Worm (Caenorhabditis elegans) whole organism, L2 larva: ENCODE results near the gene C27H6.8.

Experiments used
- C34F6.9 ChIP-seq: fragments of 150-350 bp; optimal IDR thresholded peaks from 2 replicates; lab custom pipeline; 2014; ENCODE audit warnings: missing biosample characterization, missing genetic modification characterization
- F13H6.1 ChIP-seq: sonication (generic microtip); optimal IDR thresholded peaks from 2 replicates; lab custom pipeline; 2016; ENCODE audit warnings: missing genetic modification characterization, missing compliant biosample characterization
- R02D3.7 ChIP-seq: fragments of 150-350 bp; optimal IDR thresholded peaks from 2 replicates; lab custom pipeline; 2014; ENCODE audit warnings: missing biosample characterization, missing genetic modification characterization
- Y55F3AM.14 ChIP-seq: fragments of 200-800 bp; sonication (Bioruptor generic); optimal IDR thresholded peaks from 2 replicates; lab custom pipeline; 2018; ENCODE audit warnings: mild to moderate bottlenecking, missing genetic modification characterization, missing compliant biosample characterization
- alr-1 ChIP-seq: fragments of 150-350 bp; optimal IDR thresholded peaks from 2 replicates; lab custom pipeline; 2014; ENCODE audit warnings: missing biosample characterization, missing genetic modification characterization
- aly-2 ChIP-seq: fragments of 150-350 bp; optimal IDR thresholded peaks from 2 replicates; lab custom pipeline; 2014; ENCODE audit warnings: missing biosample characterization, missing genetic modification characterization
- ama-1 ChIP-seq: fragments of 150-350 bp; optimal IDR thresholded peaks from 2 replicates; lab custom pipeline; 2018; ENCODE audit warnings: inconsistent platforms
- blmp-1 ChIP-seq: sonication (generic microtip); optimal IDR thresholded peaks from 2 replicates; lab custom pipeline; 2017; ENCODE audit warnings: missing genetic modification characterization, mild to moderate bottlenecking, missing compliant biosample characterization, antibody characterized with exemption, moderate library complexity; ENCODE audit not compliant: insufficient read depth
- ceh-16 ChIP-seq: fragments of 150-350 bp; optimal IDR thresholded peaks from 2 replicates; lab custom pipeline; 2014; ENCODE audit warnings: missing biosample characterization, missing genetic modification characterization
- ceh-82 ChIP-seq: fragments of 150-350 bp; optimal IDR thresholded peaks from 2 replicates; lab custom pipeline; 2014; ENCODE audit warnings: missing biosample characterization, missing genetic modification characterization
- elt-1 ChIP-seq: fragments of 150-350 bp; optimal IDR thresholded peaks from 2 replicates; lab custom pipeline; 2014; ENCODE audit warnings: missing biosample characterization, missing genetic modification characterization
- elt-3 ChIP-seq: sonication (generic microtip); optimal IDR thresholded peaks from 2 replicates; lab custom pipeline; 2017; ENCODE audit warnings: missing biosample characterization, missing genetic modification characterization
- fos-1 ChIP-seq: fragments of 150-350 bp; optimal IDR thresholded peaks from 2 replicates; lab custom pipeline; 2014; ENCODE audit warnings: missing biosample characterization, missing genetic modification characterization
- lin-11 ChIP-seq: fragments of 150-350 bp; sonication (generic microtip); optimal IDR thresholded peaks from 2 replicates; lab custom pipeline; 2014; ENCODE audit warnings: missing biosample characterization, missing genetic modification characterization, inconsistent platforms, mixed read lengths
- lin-13 ChIP-seq: fragments of 150-350 bp; optimal IDR thresholded peaks from 2 replicates; lab custom pipeline; 2014; ENCODE audit warnings: missing biosample characterization, missing genetic modification reagents, missing genetic modification characterization
- lin-39 ChIP-seq: fragments of 150-350 bp; optimal IDR thresholded peaks from 2 replicates; lab custom pipeline; 2014; ENCODE audit warnings: missing biosample characterization, missing genetic modification reagents, missing genetic modification characterization
- lsy-2 ChIP-seq, 2 experiments: fragments of 150-350 bp in 1 of 2; sonication (generic microtip) in 1 of 2; optimal IDR thresholded peaks; 2 replicates each; lab custom pipeline; 2014 to 2017; ENCODE audit warnings: missing biosample characterization in 2 of 2, missing genetic modification characterization in 2 of 2
- mab-5 ChIP-seq: fragments of 150-350 bp; optimal IDR thresholded peaks from 2 replicates; lab custom pipeline; 2014; ENCODE audit warnings: missing biosample characterization, missing genetic modification characterization
- mbf-1 ChIP-seq: sonication (generic microtip); optimal IDR thresholded peaks from 2 replicates; lab custom pipeline; 2017; ENCODE audit warnings: missing biosample characterization, missing genetic modification characterization
- nhr-10 ChIP-seq: sonication (generic microtip); optimal IDR thresholded peaks from 2 replicates; lab custom pipeline; 2017; ENCODE audit warnings: missing biosample characterization, missing genetic modification characterization
- nhr-12 ChIP-seq: fragments of 150-350 bp; optimal IDR thresholded peaks from 2 replicates; lab custom pipeline; 2014; ENCODE audit warnings: missing biosample characterization, missing genetic modification characterization
- nhr-129 ChIP-seq: fragments of 150-350 bp; optimal IDR thresholded peaks from 2 replicates; lab custom pipeline; 2014; ENCODE audit warnings: missing biosample characterization, missing genetic modification characterization
- nhr-237 ChIP-seq: fragments of 150-350 bp; optimal IDR thresholded peaks from 2 replicates; lab custom pipeline; 2014; ENCODE audit warnings: missing biosample characterization, missing genetic modification characterization
- nhr-25 ChIP-seq: fragments of 150-350 bp; sonication (generic microtip); optimal IDR thresholded peaks from 3 replicates; lab custom pipeline; 2014; ENCODE audit warnings: missing biosample characterization, missing genetic modification characterization
- nhr-6 ChIP-seq: fragments of 150-350 bp; optimal IDR thresholded peaks from 2 replicates; lab custom pipeline; 2014; ENCODE audit warnings: missing biosample characterization, missing genetic modification characterization
- nhr-77 ChIP-seq: fragments of 150-350 bp; optimal IDR thresholded peaks from 2 replicates; lab custom pipeline; 2014; ENCODE audit warnings: missing biosample characterization, missing genetic modification characterization
- peb-1 ChIP-seq: fragments of 150-350 bp; optimal IDR thresholded peaks from 2 replicates; lab custom pipeline; 2014; ENCODE audit warnings: missing biosample characterization, missing genetic modification characterization
- skn-1 ChIP-seq: sonication (generic microtip); optimal IDR thresholded peaks from 2 replicates; lab custom pipeline; 2017; ENCODE audit warnings: missing biosample characterization, missing genetic modification characterization
- sma-9 ChIP-seq, 2 experiments: fragments of 150-350 bp in 1 of 2; sonication (generic microtip) in 1 of 2; optimal IDR thresholded peaks; 2 replicates each; lab custom pipeline; 2014 to 2016; ENCODE audit warnings: missing genetic modification characterization in 2 of 2, mild to moderate bottlenecking in 1 of 2, missing biosample characterization in 1 of 2, missing compliant biosample characterization in 1 of 2, missing genetic modification reagents in 1 of 2, moderate library complexity in 1 of 2
- snpc-4 ChIP-seq: fragments of 150-350 bp; optimal IDR thresholded peaks from 2 replicates; lab custom pipeline; 2014; ENCODE audit warnings: missing biosample characterization, missing genetic modification characterization
- unc-55 ChIP-seq: fragments of 150-350 bp; sonication (generic microtip); optimal IDR thresholded peaks from 3 replicates; lab custom pipeline; 2014; ENCODE audit warnings: missing biosample characterization, missing genetic modification reagents, missing genetic modification characterization
- unc-62 ChIP-seq: fragments of 150-350 bp; optimal IDR thresholded peaks from 2 replicates; lab custom pipeline; 2014; ENCODE audit warnings: missing biosample characterization, missing genetic modification reagents, missing genetic modification characterization
- ztf-1 ChIP-seq: fragments of 200-800 bp; sonication (Bioruptor generic); conservative IDR thresholded peaks from 2 replicates; pipeline ENCODE4 v1.3.6; 2022; ENCODE audit warnings: missing genetic modification characterization, missing compliant biosample characterization
- ztf-11 ChIP-seq: sonication (generic microtip); optimal IDR thresholded peaks from 2 replicates; lab custom pipeline; 2017; ENCODE audit warnings: missing biosample characterization, missing genetic modification characterization

C27H6.8 gene

DNA sequence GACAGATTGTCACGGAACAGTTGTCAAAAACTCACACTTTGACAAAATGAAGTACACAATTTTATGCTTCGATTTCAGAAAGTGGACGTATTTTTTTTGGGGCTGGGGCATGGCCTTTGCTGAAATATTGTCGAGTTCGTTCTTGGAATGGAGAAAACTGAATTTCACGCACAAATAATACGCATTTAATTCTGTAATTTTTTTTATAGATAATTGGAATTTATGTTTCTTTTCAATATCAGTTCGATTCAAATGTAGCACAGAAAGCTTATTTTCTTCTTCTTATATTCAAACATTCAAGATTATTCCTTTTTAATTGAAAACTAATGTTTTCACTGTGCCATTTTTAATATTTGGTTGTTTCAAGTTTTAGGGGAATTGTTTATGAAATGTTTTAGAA is 27.2 kb downstream of the C27H6.8 start, which contains the start of gene T07C12.10:
Gene T07C12.10 (minus strand): TSS at position 101 of the 400 bp plus-strand sequence.
- TF ChIP-seq R02D3.7 (tag; lab: Kevin White, UChicago) (no peak), Y55F3AM.14 (no peak)
- TF ChIP-seq, all 48 proteins: peak for 0

ce11 chrV:9958654-9959053 is 28.9 kb downstream of the C27H6.8 start:
- TF ChIP-seq lin-39 (tag; lab: Kevin White, UChicago) (no peak), ztf-11 (tag; lab: Kevin White, UChicago) (no peak), nhr-129 (peak; percentile 73), unc-62 (no peak), nhr-12 (tag; lab: Kevin White, UChicago) (no peak), C34F6.9 (peak; percentile 29), ama-1 (lab: Kevin White, UChicago) (no peak), blmp-1 (no peak), R02D3.7 (tag; lab: Kevin White, UChicago) (no peak), lsy-2 (tag; optimal IDR thresholded peaks at IDR 0.05; lab: Kevin White, UChicago) (peak in 1 of 2 experiments; percentile 44), mab-5 (tag; lab: Kevin White, UChicago) (no peak), sma-9 (GFP tag; optimal IDR thresholded peaks at IDR 0.05; lab: Kevin White, UChicago) (peak; percentile 46), sma-9 (tag; optimal IDR thresholded peaks at IDR 0.05; lab: Kevin White, UChicago) (no peak), F13H6.1 (peak; percentile 82), nhr-6 (tag; lab: Kevin White, UChicago) (peak; percentile 23)
- TF ChIP-seq, all 48 proteins: peak for 6

DNA sequence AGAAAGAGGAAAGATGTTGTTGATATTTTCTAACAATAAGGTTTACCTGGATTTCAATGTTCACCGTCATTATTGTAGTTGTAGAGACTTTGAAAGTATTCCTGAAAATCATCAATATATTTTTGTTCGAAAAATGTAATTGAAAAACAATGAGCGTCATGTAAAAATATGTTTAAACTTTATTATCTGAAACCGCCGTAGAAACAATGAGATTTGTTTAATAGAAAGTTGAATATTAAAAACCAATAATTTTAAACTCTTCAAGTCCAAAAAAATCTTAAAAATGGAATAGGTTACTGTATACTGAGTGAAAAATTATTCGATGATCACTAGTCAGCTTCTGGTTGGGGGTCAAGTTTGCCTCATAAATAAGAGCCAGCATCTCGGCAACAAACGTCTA is 29.4 kb downstream of the C27H6.8 start, which contains the start of gene anmt-3:
Gene anmt-3 (minus strand): TSS at position 101 of the 400 bp plus-strand sequence.
- no peak for TF ChIP-seq ztf-1 (GFP tag; lab: Robert Waterston, UW)
- no peak for TF ChIP-seq snpc-4 (tag; lab: Kevin White, UChicago)
- no peak for TF ChIP-seq alr-1
- TF ChIP-seq lsy-2 (tag; optimal IDR thresholded peaks at IDR 0.05; lab: Kevin White, UChicago): no peak
- no peak for TF ChIP-seq lin-11
- no peak for TF ChIP-seq aly-2 (tag; lab: Kevin White, UChicago)
- TF ChIP-seq mbf-1 (tag; lab: Kevin White, UChicago): no peak
- no peak for TF ChIP-seq peb-1
- TF ChIP-seq mab-5 (tag; lab: Kevin White, UChicago): no peak
- no peak for TF ChIP-seq skn-1 (tag; lab: Kevin White, UChicago)
- TF ChIP-seq nhr-237 (tag; lab: Kevin White, UChicago): no peak

DNA sequence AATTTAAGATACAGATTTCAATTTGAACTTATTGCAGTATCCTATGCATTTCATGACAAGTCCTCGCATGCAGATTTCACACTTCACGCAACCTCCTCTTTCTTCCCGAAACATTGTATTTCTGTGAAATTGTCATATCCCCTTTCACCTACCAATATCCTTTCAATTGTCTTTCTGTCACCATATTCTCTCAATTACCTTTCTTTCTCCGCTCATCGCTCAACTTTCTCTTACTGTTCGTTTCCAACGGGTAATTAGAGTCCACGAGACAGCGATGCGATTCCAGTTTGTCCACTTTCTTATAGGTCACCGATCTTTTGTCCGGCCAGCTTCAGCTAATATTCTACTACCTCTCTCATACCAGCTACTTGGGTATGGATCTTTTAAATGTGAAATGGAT is 35.2 kb downstream of the C27H6.8 start, which contains the start of gene mam-5:
Gene mam-5 (plus strand): TSS at position 304 of the 400 bp plus-strand sequence.
- TF ChIP-seq unc-55 (no peak), lin-13 (GFP tag; lab: Kevin White, UChicago) (no peak)

DNA sequence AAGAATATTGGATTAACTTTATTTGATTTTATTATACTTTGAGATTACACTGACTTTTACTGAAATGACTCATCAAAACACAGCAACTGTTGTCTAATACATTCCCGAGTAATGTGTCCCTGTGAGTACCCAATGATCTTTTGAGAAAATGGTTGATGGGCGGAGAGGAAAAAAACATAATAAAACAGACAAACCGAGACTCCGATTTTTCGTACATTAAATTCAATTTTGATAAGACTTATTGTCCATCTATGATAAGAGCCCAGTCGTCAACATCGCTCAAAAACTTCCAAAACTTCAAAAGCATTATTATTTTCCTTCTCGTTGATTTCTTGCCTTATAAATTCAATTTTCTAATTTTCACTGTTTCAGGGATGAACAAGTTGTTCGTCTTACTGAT is 36.7 kb downstream of the C27H6.8 start, which contains the start of gene ttr-46:
Gene ttr-46 (plus strand): TSS at position 373 of the 400 bp plus-strand sequence.
- no peak for TF ChIP-seq elt-1 (tag; lab: Kevin White, UChicago)
- TF ChIP-seq nhr-25 (tag; lab: Kevin White, UChicago): no peak
- TF ChIP-seq nhr-10 (tag; lab: Kevin White, UChicago): no peak
- peak; percentile 56 for TF ChIP-seq fos-1
- TF ChIP-seq nhr-6 (tag; lab: Kevin White, UChicago): no peak

- TF ChIP-seq lin-13 (GFP tag; lab: Kevin White, UChicago) (no peak), elt-3 (tag; lab: Kevin White, UChicago) (no peak), ceh-82 (tag; lab: Kevin White, UChicago) (no peak), fos-1 (no peak), lin-39 (tag; lab: Kevin White, UChicago) (no peak), Y55F3AM.14 (no peak), nhr-237 (tag; lab: Kevin White, UChicago) (no peak), peb-1 (no peak), alr-1 (no peak), blmp-1 (no peak), unc-55 (no peak), nhr-77 (no peak), elt-1 (tag; lab: Kevin White, UChicago) (no peak), ceh-16 (no peak)
Measured at ce11 chrV:9948840-9949239, 38.7 kb downstream of the C27H6.8 start, which contains the start of gene nlp-58. Gene nlp-58 (minus strand): TSS chrV:9948940.
